Worm (Caenorhabditis elegans) whole organism, L3 larva: ENCODE results near the gene T28C12.2.

Source experiments
- ceh-16 ChIP-seq: sonication (generic microtip); optimal IDR thresholded peaks from 2 replicates; lab custom pipeline; 2017; ENCODE audit warnings: missing biosample characterization, missing genetic modification characterization
- egl-27 ChIP-seq: sonication (generic microtip); optimal IDR thresholded peaks from 4 replicates; lab custom pipeline; 2017; ENCODE audit warnings: missing biosample characterization, missing genetic modification reagents, missing genetic modification characterization
- elt-1 ChIP-seq: fragments of 150-350 bp; optimal IDR thresholded peaks from 2 replicates; lab custom pipeline; 2014; ENCODE audit warnings: missing biosample characterization, missing genetic modification characterization
- ztf-11 ChIP-seq: fragments of 150-350 bp; optimal IDR thresholded peaks from 2 replicates; lab custom pipeline; 2014; ENCODE audit warnings: missing biosample characterization, missing genetic modification characterization

DNA sequence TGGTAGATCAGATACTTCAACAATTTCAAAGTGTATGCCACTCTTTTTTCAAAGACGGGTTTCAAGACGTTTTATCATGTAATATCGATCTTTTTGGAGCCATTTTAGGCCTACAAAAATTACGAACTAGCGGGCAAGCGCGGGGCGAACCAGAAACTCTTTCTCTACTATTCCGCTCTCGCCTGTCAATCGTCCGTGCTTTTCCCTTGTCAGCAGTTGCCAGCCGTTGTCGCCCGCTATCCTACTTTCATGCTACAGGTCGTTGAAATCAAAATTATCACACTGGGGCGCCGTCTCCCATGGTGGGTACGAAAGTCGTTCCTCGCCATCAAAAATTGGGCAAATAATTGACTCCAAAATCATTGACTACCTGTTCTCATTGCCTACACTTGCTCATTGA, 28.0 kb upstream of the T28C12.2 start:
- no peak for TF ChIP-seq elt-1 (tag; lab: Kevin White, UChicago)
- no peak for TF ChIP-seq ztf-11
- no peak for TF ChIP-seq ceh-16 (tag; lab: Kevin White, UChicago)
- no peak for TF ChIP-seq egl-27 (tag; lab: Kevin White, UChicago)
